ENCODE assay signal across 1 fruit fly cellular context in the genomic region with DNA sequence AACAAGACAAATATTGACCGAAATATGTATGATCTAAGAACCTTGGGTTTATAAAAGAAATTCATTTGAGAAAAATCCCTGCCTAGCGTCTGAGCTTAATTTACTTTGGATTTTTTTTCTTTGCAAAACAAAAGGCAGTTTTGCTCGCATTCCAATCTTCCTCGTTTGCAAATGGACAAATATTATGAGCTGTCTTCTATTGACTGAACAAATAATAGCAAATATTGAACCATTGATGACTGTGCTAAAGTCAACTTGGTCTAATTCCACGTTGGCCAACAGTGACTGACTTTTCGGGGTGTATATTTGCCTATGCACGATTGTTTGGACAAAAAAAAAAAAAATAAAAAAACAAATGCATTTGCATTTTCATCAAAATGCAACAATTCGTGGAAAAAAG.
TF ChIP-seq lines count a peak whose summit lies in the region.

No protein-coding gene starts in this region.

TF ChIP-seq in whole organism, embryonic, 481 proteins besides CTCF, POLR2A, EP300 and RAD21 (continued from another document):
- TF ChIP-seq CG1233 (GFP tag; optimal IDR thresholded peaks at IDR 0.05; lab: Kevin White, UChicago) (no peak), sug (tag; optimal IDR thresholded peaks at IDR 0.05; lab: Kevin White, UChicago) (no peak), CG10959 (GFP tag; IDR thresholded peaks at IDR 0.05; lab: Robert Waterston, UW) (no peak), HLH3B (GFP tag; IDR thresholded peaks at IDR 0.05; lab: Robert Waterston, UW) (no peak), z (GFP tag; IDR thresholded peaks at IDR 0.05; lab: Robert Waterston, UW) (no peak), Hr39 (optimal IDR thresholded peaks at IDR 0.05; lab: Kevin White, UChicago) (no peak), Trl (optimal IDR thresholded peaks at IDR 0.05; lab: Kevin White, UChicago) (no peak), Trl (GFP tag; optimal IDR thresholded peaks at IDR 0.05; lab: Kevin White, UChicago) (no peak), PHDP (tag; optimal IDR thresholded peaks at IDR 0.05; lab: Kevin White, UChicago) (peak; percentile 15), Spps (tag; optimal IDR thresholded peaks at IDR 0.05; lab: Kevin White, UChicago) (no peak), Gug (GFP tag; IDR thresholded peaks at IDR 0.05; lab: Robert Waterston, UW) (no peak), mirr (GFP tag; optimal IDR thresholded peaks at IDR 0.05; lab: Kevin White, UChicago) (no peak), caup (GFP tag; optimal IDR thresholded peaks at IDR 0.05; lab: Kevin White, UChicago; ENCODE audit: severe bottlenecking) (peak; percentile 8), CG8388 (GFP tag; optimal IDR thresholded peaks at IDR 0.05; lab: Kevin White, UChicago) (peak; percentile 11), CG4404 (GFP tag; IDR thresholded peaks at IDR 0.05; lab: Robert Waterston, UW) (no peak), Sin3A (optimal IDR thresholded peaks at IDR 0.05; lab: Kevin White, UChicago) (no peak), CG10147 (GFP tag; optimal IDR thresholded peaks at IDR 0.05; lab: Kevin White, UChicago) (no peak), inv (GFP tag; IDR thresholded peaks at IDR 0.05; lab: Robert Waterston, UW; ENCODE audit: partially characterized antibody) (no peak), CG9437 (GFP tag; optimal IDR thresholded peaks at IDR 0.05; lab: Kevin White, UChicago) (no peak), crc (GFP tag; optimal IDR thresholded peaks at IDR 0.05; lab: Kevin White, UChicago) (no peak), sima (GFP tag; optimal IDR thresholded peaks at IDR 0.05; lab: Kevin White, UChicago) (no peak), her (GFP tag; optimal IDR thresholded peaks at IDR 0.05; lab: Kevin White, UChicago) (no peak), Doc3 (GFP tag; IDR thresholded peaks at IDR 0.05; lab: Robert Waterston, UW; ENCODE audit: partially characterized antibody) (no peak), unc-4 (GFP tag; IDR thresholded peaks at IDR 0.05; lab: Robert Waterston, UW; ENCODE audit: partially characterized antibody) (no peak), chn (GFP tag; optimal IDR thresholded peaks at IDR 0.05; lab: Kevin White, UChicago) (no peak), crp (GFP tag; optimal IDR thresholded peaks at IDR 0.05; lab: Kevin White, UChicago) (no peak), sr (GFP tag; IDR thresholded peaks at IDR 0.05; lab: Robert Waterston, UW) (peak; percentile 15; the same call in 1 of the 3 replicates)
